Worm (Caenorhabditis elegans) whole organism, L3 larva: ENCODE measurements around the gene math-1.
A peak's percentile ranks its signal among the peaks of the same experiment; 100 is the strongest.
"Not testable (repeated sequence)": the region's sequence is repeated elsewhere in the genome, so short reads cannot be mapped to it uniquely, and the experiment has no call there.

Experiments
- R02D3.7 ChIP-seq: fragments of 150-350 bp; optimal IDR thresholded peaks from 2 replicates; lab custom pipeline; 2014; ENCODE audit warnings: missing biosample characterization, missing genetic modification characterization
- ZK546.5 ChIP-seq: sonication (generic microtip); optimal IDR thresholded peaks from 2 replicates; lab custom pipeline; 2017; ENCODE audit warnings: missing biosample characterization, missing genetic modification characterization
- aly-2 ChIP-seq: fragments of 150-350 bp; optimal IDR thresholded peaks from 2 replicates; lab custom pipeline; 2014; ENCODE audit warnings: missing biosample characterization, missing genetic modification characterization
- ama-1 ChIP-seq: fragments of 150-350 bp; optimal IDR thresholded peaks from 2 replicates; lab custom pipeline; 2018
- ceh-28 ChIP-seq: fragments of 150-350 bp; optimal IDR thresholded peaks from 2 replicates; lab custom pipeline; 2014; ENCODE audit warnings: missing biosample characterization, missing genetic modification reagents, missing genetic modification characterization
- ceh-82 ChIP-seq: fragments of 150-350 bp; optimal IDR thresholded peaks from 2 replicates; lab custom pipeline; 2014; ENCODE audit warnings: missing biosample characterization, missing genetic modification characterization
- ceh-9 ChIP-seq: sonication (generic microtip); optimal IDR thresholded peaks from 2 replicates; lab custom pipeline; 2018; ENCODE audit warnings: missing biosample characterization, missing genetic modification characterization
- daf-12 ChIP-seq: fragments of 150-350 bp; optimal IDR thresholded peaks from 2 replicates; lab custom pipeline; 2014; ENCODE audit warnings: missing biosample characterization, missing genetic modification reagents, missing genetic modification characterization
- egl-27 ChIP-seq: sonication (generic microtip); optimal IDR thresholded peaks from 4 replicates; lab custom pipeline; 2017; ENCODE audit warnings: missing biosample characterization, missing genetic modification reagents, missing genetic modification characterization
- egl-5 ChIP-seq: fragments of 150-350 bp; optimal IDR thresholded peaks from 2 replicates; lab custom pipeline; 2017; ENCODE audit warnings: missing biosample characterization, missing genetic modification reagents, missing genetic modification characterization, inconsistent platforms
- elt-1 ChIP-seq: fragments of 150-350 bp; optimal IDR thresholded peaks from 2 replicates; lab custom pipeline; 2014; ENCODE audit warnings: missing biosample characterization, missing genetic modification characterization
- elt-2 ChIP-seq: sonication (generic microtip); optimal IDR thresholded peaks from 2 replicates; lab custom pipeline; 2016; ENCODE audit warnings: missing genetic modification reagents, mild to moderate bottlenecking, missing genetic modification characterization, missing compliant biosample characterization
- elt-3 ChIP-seq, 3 experiments: fragments of 150-350 bp in 1 of 3; sonication (generic microtip) in 2 of 3; optimal IDR thresholded peaks; 2 replicates in 2 of 3; 4 replicates in 1 of 3; lab custom pipeline; 2014 to 2017; ENCODE audit warnings: missing biosample characterization in 3 of 3, missing genetic modification characterization in 3 of 3
- fkh-10 ChIP-seq: sonication (generic microtip); optimal IDR thresholded peaks from 2 replicates; lab custom pipeline; 2017; ENCODE audit warnings: missing biosample characterization, missing genetic modification reagents, missing genetic modification characterization
- fkh-2 ChIP-seq: fragments of 150-350 bp; optimal IDR thresholded peaks from 2 replicates; lab custom pipeline; 2014; ENCODE audit warnings: missing biosample characterization, missing genetic modification reagents, missing genetic modification characterization
- hmg-11 ChIP-seq: sonication (generic microtip); optimal IDR thresholded peaks from 2 replicates; lab custom pipeline; 2016; ENCODE audit warnings: missing genetic modification characterization, missing compliant biosample characterization
- jun-1 ChIP-seq: fragments of 150-350 bp; optimal IDR thresholded peaks from 2 replicates; lab custom pipeline; 2014; ENCODE audit warnings: missing biosample characterization, missing genetic modification reagents, missing genetic modification characterization
- lin-15B ChIP-seq: fragments of 150-350 bp; optimal IDR thresholded peaks from 2 replicates; lab custom pipeline; 2014; ENCODE audit warnings: missing biosample characterization, missing genetic modification characterization
- lin-39 ChIP-seq: fragments of 150-350 bp; optimal IDR thresholded peaks from 2 replicates; lab custom pipeline; 2018; ENCODE audit warnings: missing biosample characterization, missing genetic modification reagents, missing genetic modification characterization
- lsy-12 ChIP-seq: sonication (generic microtip); optimal IDR thresholded peaks from 2 replicates; lab custom pipeline; 2016; ENCODE audit warnings: mild to moderate bottlenecking, missing genetic modification characterization, missing compliant biosample characterization
- mdl-1 ChIP-seq: fragments of 150-350 bp; optimal IDR thresholded peaks from 2 replicates; lab custom pipeline; 2014; ENCODE audit warnings: missing biosample characterization, missing genetic modification characterization
- mml-1 ChIP-seq: fragments of 150-350 bp; sonication (generic microtip); optimal IDR thresholded peaks from 3 replicates; lab custom pipeline; 2014; ENCODE audit warnings: missing biosample characterization, missing genetic modification characterization
- nfya-1 ChIP-seq: sonication (generic microtip); optimal IDR thresholded peaks from 2 replicates; lab custom pipeline; 2017; ENCODE audit warnings: missing genetic modification characterization, mild to moderate bottlenecking, missing compliant biosample characterization, antibody characterized with exemption, moderate library complexity; ENCODE audit not compliant: insufficient read depth
- nhr-11 ChIP-seq: fragments of 150-350 bp; optimal IDR thresholded peaks from 2 replicates; lab custom pipeline; 2014; ENCODE audit warnings: missing biosample characterization, missing genetic modification characterization
- nhr-12 ChIP-seq: fragments of 150-350 bp; optimal IDR thresholded peaks from 2 replicates; lab custom pipeline; 2014; ENCODE audit warnings: missing biosample characterization, missing genetic modification characterization
- nhr-237 ChIP-seq: fragments of 150-350 bp; optimal IDR thresholded peaks from 2 replicates; lab custom pipeline; 2014; ENCODE audit warnings: missing biosample characterization, missing genetic modification characterization
- nhr-25 ChIP-seq: sonication (generic microtip); optimal IDR thresholded peaks from 2 replicates; lab custom pipeline; 2017; ENCODE audit warnings: missing biosample characterization, missing genetic modification characterization
- nhr-28 ChIP-seq: fragments of 150-350 bp; optimal IDR thresholded peaks from 2 replicates; lab custom pipeline; 2014; ENCODE audit warnings: missing biosample characterization, missing genetic modification characterization
- nhr-43 ChIP-seq: sonication (generic microtip); optimal IDR thresholded peaks from 2 replicates; lab custom pipeline; 2016; ENCODE audit warnings: mild to moderate bottlenecking, missing genetic modification characterization, missing compliant biosample characterization; ENCODE audit not compliant: poor library complexity, severe bottlenecking
- nhr-67 ChIP-seq: fragments of 150-350 bp; optimal IDR thresholded peaks from 2 replicates; lab custom pipeline; 2014; ENCODE audit warnings: missing biosample characterization, missing genetic modification characterization
- nhr-76 ChIP-seq: fragments of 150-350 bp; sonication (generic microtip); optimal IDR thresholded peaks from 5 replicates; lab custom pipeline; 2014; ENCODE audit warnings: missing biosample characterization, missing genetic modification characterization
- nhr-77 ChIP-seq: fragments of 150-350 bp; optimal IDR thresholded peaks from 2 replicates; lab custom pipeline; 2014; ENCODE audit warnings: missing biosample characterization, missing genetic modification characterization
- pha-4 ChIP-seq: fragments of 150-350 bp; optimal IDR thresholded peaks from 2 replicates; lab custom pipeline; 2014; ENCODE audit warnings: missing biosample characterization, missing genetic modification reagents, missing genetic modification characterization
- pqm-1 ChIP-seq: fragments of 150-350 bp; optimal IDR thresholded peaks from 2 replicates; lab custom pipeline; 2017; ENCODE audit warnings: missing biosample characterization, missing genetic modification characterization, inconsistent platforms
- sea-2 ChIP-seq: fragments of 150-350 bp; sonication (generic microtip); optimal IDR thresholded peaks from 4 replicates; lab custom pipeline; 2014; ENCODE audit warnings: missing biosample characterization, missing genetic modification reagents, missing genetic modification characterization
- skn-1 ChIP-seq: fragments of 150-350 bp; optimal IDR thresholded peaks from 2 replicates; lab custom pipeline; 2014; ENCODE audit warnings: missing biosample characterization, missing genetic modification characterization
- snpc-4 ChIP-seq: fragments of 150-350 bp; optimal IDR thresholded peaks from 2 replicates; lab custom pipeline; 2014; ENCODE audit warnings: missing biosample characterization, missing genetic modification characterization
- tbx-2 ChIP-seq: sonication (generic microtip); optimal IDR thresholded peaks from 2 replicates; lab custom pipeline; 2016; ENCODE audit warnings: mild to moderate bottlenecking, missing genetic modification characterization, missing compliant biosample characterization
- unc-39 ChIP-seq: sonication (generic microtip); optimal IDR thresholded peaks from 4 replicates; lab custom pipeline; 2017; ENCODE audit warnings: missing biosample characterization, missing genetic modification characterization
- unc-62 ChIP-seq: fragments of 150-350 bp; sonication (generic microtip); optimal IDR thresholded peaks from 4 replicates; lab custom pipeline; 2014; ENCODE audit warnings: missing biosample characterization, missing genetic modification reagents, missing genetic modification characterization
- zag-1 ChIP-seq: fragments of 150-350 bp; optimal IDR thresholded peaks from 2 replicates; lab custom pipeline; 2014; ENCODE audit warnings: missing biosample characterization, missing genetic modification characterization
- ztf-11 ChIP-seq: fragments of 150-350 bp; optimal IDR thresholded peaks from 2 replicates; lab custom pipeline; 2014; ENCODE audit warnings: missing biosample characterization, missing genetic modification characterization

The math-1 gene

DNA sequence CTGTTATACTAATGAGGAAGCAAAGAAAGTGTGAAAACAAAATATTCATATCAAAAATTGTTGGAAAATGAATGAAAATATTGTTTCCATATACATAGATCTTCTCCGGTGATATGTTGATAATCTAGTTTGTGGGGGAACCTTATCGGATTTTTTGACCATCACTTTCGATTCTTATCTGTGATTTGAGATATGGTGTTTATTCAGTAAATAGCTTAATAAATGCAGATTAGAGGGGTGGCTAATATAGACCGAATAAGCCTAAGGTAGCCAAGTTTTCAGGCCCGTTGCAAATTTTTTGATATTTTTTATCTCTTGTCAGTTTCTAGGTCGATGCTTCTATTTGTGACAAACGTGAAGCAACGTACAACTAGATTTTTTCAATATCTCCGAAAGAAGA is 25.0 kb upstream of the math-1 start, which contains the start of gene F07E5.7:
TSS of gene F07E5.7 (minus strand) at position 101 of the 400 bp plus-strand sequence.
- TF ChIP-seq ceh-28 (no peak), elt-3 (tag; optimal IDR thresholded peaks at IDR 0.05; lab: Kevin White, UChicago) (no peak), ceh-9 (tag; lab: Kevin White, UChicago) (no peak), egl-27 (no peak), hmg-11 (tag; lab: Kevin White, UChicago) (no peak), elt-2 (tag; lab: Kevin White, UChicago) (no peak)

DNA sequence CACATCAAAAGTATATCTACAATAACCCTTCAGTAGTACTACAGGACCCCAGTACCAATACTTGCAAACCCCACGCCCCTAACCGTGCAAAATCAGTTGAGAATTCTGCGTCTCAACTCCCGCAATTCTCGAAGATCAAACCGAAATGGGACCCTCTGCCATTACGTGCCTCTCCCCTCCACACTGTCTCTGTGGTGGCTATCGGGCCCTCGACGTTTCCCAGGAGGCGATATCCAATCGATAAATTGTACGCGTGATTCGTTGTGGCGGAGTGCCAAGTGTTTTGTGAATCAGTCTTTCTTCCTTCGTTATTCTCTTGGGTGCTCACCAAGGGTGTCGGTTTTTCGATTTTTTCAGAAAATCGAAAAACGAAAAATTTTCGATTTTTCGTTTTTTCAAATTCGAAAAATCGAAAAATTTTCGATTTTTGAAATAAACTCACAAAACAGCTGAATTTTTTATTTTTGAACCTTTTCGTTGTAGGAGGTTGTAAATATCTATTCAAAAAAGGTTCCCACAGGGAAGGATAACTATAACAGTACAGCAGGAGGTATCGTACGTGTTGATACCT is 21.1 kb upstream of the math-1 start, which contains the start of gene F07E5.12:
TSS of gene F07E5.12 (plus strand) at position 521 of the 571 bp plus-strand sequence.
- not testable (repeated sequence) for TF ChIP-seq fkh-2 (tag; lab: Kevin White, UChicago); unc-62 (GFP tag; lab: Kevin White, UChicago); nhr-76 (tag; lab: Kevin White, UChicago)

DNA sequence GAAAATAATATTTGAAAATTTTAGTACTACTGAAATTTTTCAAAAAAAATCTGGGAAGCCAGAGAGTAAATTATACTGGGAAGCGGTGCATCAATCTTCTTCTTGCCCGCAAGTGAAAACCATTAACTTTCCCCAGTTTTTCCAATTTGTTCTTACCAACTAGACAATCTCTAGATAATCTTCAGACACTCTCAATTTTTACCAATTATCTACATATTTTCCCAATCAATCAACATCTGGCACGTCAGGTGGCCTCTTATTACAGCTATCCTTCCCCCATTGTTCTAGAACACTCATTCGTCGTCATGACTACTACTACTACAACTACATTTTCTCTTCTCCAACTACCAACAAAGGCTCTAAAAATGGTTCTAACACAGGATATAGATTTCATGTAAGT is 18.0 kb upstream of the math-1 start, which contains the start of gene fbxb-6:
TSS of gene fbxb-6 (plus strand) at position 301 of the 400 bp plus-strand sequence.
- TF ChIP-seq lsy-12 (tag; lab: Kevin White, UChicago): no peak
- no peak for TF ChIP-seq elt-3 (tag; optimal IDR thresholded peaks at IDR 0.05; lab: Kevin White, UChicago)
- no peak for TF ChIP-seq ztf-11
- no peak for TF ChIP-seq fkh-10 (GFP tag; lab: Kevin White, UChicago)
- no peak for TF ChIP-seq tbx-2 (tag; lab: Kevin White, UChicago)
- TF ChIP-seq pha-4 (tag; lab: Kevin White, UChicago): no peak
- TF ChIP-seq nfya-1 (tag; lab: Kevin White, UChicago): no peak
- TF ChIP-seq pqm-1 (tag; lab: Kevin White, UChicago): no peak
- no peak for TF ChIP-seq nhr-25 (tag; lab: Kevin White, UChicago)
- TF ChIP-seq daf-12 (tag; lab: Kevin White, UChicago): no peak
- no peak for TF ChIP-seq nhr-76 (tag; lab: Kevin White, UChicago)

DNA sequence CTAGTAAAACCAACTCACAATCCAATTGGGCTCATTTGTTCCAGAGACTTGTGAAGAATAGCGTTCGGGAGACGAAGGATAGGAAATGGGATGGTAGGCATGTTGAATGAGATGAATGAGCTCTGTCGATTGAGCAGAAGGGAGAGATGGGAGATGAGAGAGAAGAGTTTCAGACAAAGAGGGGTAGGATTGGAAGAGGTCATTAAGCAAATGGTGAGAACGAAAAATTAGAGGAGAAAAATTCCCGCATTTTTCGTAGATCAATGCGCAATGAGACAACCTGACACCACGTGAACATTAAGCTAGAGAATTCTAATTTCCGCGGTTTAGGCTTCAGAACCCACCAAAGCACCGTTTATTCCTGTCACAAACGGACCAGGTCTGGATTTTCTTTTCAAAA is 17.5 kb upstream of the math-1 start, which contains the start of gene F07E5.13:
TSS of gene F07E5.13 (minus strand) at position 101 of the 400 bp plus-strand sequence.
- TF ChIP-seq ama-1 (lab: Kevin White, UChicago): no peak
- no peak for TF ChIP-seq egl-27

DNA sequence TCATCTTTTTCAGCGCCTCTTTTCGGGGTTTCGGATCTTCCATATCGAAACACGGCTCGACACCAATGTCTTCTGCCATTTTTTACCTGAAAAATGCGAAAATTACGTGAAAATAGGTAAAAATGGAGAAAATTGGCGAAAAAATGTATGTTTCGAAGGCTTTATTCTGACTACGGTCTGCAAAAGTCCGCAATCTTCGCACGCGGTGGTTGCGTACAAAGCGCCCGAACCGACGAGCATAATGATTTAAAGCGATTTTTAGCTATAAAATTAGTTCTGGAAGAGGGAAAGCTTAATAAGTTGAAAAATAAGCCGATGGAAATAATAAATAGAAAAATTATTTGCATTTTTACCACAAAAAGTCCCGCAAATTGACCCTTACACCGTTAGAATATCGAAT is 12.5 kb upstream of the math-1 start, which contains the start of gene F07E5.5:
TSS of gene F07E5.5 (minus strand) at position 86 of the 400 bp plus-strand sequence.
- TF ChIP-seq ceh-82 (tag; lab: Kevin White, UChicago): no peak
- no peak for TF ChIP-seq nhr-76 (tag; lab: Kevin White, UChicago)
- TF ChIP-seq ztf-11: no peak
- no peak for TF ChIP-seq fkh-10 (GFP tag; lab: Kevin White, UChicago)
- TF ChIP-seq unc-39 (tag; lab: Kevin White, UChicago): no peak
- no peak for TF ChIP-seq ceh-28
- no peak for TF ChIP-seq egl-27
- TF ChIP-seq mml-1: no peak
- no peak for TF ChIP-seq pha-4 (tag; lab: Kevin White, UChicago)
- no peak for TF ChIP-seq aly-2
- TF ChIP-seq unc-62 (GFP tag; lab: Kevin White, UChicago): no peak
- TF ChIP-seq lin-39 (tag; lab: Kevin White, UChicago): peak; percentile 10
- TF ChIP-seq nhr-25 (tag; lab: Kevin White, UChicago): peak; percentile 9
- no peak for TF ChIP-seq nhr-11
- TF ChIP-seq skn-1 (tag; lab: Kevin White, UChicago): no peak
- TF ChIP-seq nhr-237 (tag; lab: Kevin White, UChicago): no peak
- TF ChIP-seq sea-2: no peak
- TF ChIP-seq pqm-1 (tag; lab: Kevin White, UChicago): no peak
- no peak for TF ChIP-seq daf-12 (tag; lab: Kevin White, UChicago)
- TF ChIP-seq lsy-12 (tag; lab: Kevin White, UChicago): peak; percentile 16
- TF ChIP-seq lin-15B (tag; lab: Kevin White, UChicago): peak; percentile 40
- no peak for TF ChIP-seq nhr-12
- TF ChIP-seq zag-1 (tag; lab: Kevin White, UChicago): no peak
- no peak for TF ChIP-seq ceh-9 (tag; lab: Kevin White, UChicago)
- no peak for TF ChIP-seq nhr-77 (tag; lab: Kevin White, UChicago)
- no peak for TF ChIP-seq mdl-1 (tag; lab: Kevin White, UChicago)
- TF ChIP-seq nhr-28: no peak
- TF ChIP-seq nfya-1 (tag; lab: Kevin White, UChicago): peak; percentile 79
- peak; percentile 31 for TF ChIP-seq elt-1 (tag; lab: Kevin White, UChicago)
- TF ChIP-seq jun-1 (tag; lab: Kevin White, UChicago): no peak
- TF ChIP-seq nhr-43 (tag; lab: Kevin White, UChicago): no peak
- no peak for TF ChIP-seq nhr-67
- no peak for TF ChIP-seq egl-5 (tag; lab: Kevin White, UChicago)
- no peak for TF ChIP-seq hmg-11 (tag; lab: Kevin White, UChicago)
- TF ChIP-seq snpc-4 (tag; lab: Kevin White, UChicago): peak; percentile 46
- TF ChIP-seq ZK546.5 (tag; lab: Kevin White, UChicago): no peak
- TF ChIP-seq R02D3.7 (tag; lab: Kevin White, UChicago): peak; percentile 44
